Fruit fly (Drosophila melanogaster): ENCODE measurements around the gene CCDC53.

CCDC53 gene

dm6 chr2L:8000578-8001040 lies 40.3 kb upstream of the CCDC53 start:
- TF ChIP-seq GATAd (GFP tag; optimal IDR thresholded peaks at IDR 0.05) (no peak), Vsx2 (GFP tag; optimal IDR thresholded peaks at IDR 0.05; ENCODE audit: partially characterized antibody) (no peak), tai (GFP tag; optimal IDR thresholded peaks at IDR 0.05) (no peak), foxo (GFP tag; optimal IDR thresholded peaks at IDR 0.05) (peak; percentile 39 to 92), rgr (GFP tag; optimal IDR thresholded peaks at IDR 0.05) (peak; percentile 84), br (GFP tag; optimal IDR thresholded peaks at IDR 0.05) (peak; percentile 91), lola (GFP tag; optimal IDR thresholded peaks at IDR 0.05) (no peak), brk (GFP tag; optimal IDR thresholded peaks at IDR 0.05) (no peak), OdsH (GFP tag; optimal IDR thresholded peaks at IDR 0.05) (peak; percentile 81), psq (GFP tag; optimal IDR thresholded peaks at IDR 0.05) (peak; percentile 86), CrebA (GFP tag; optimal IDR thresholded peaks at IDR 0.05; ENCODE audit: borderline replicate concordance) (no peak), N (GFP tag; optimal IDR thresholded peaks at IDR 0.05) (no peak), dsf (GFP tag; optimal IDR thresholded peaks at IDR 0.05; ENCODE audit: borderline replicate concordance) (no peak), dl (GFP tag; optimal IDR thresholded peaks at IDR 0.05; ENCODE audit: insufficient read depth in 1 of 2, partially characterized antibody in 2 of 2) (no peak), Hr78 (GFP tag; optimal IDR thresholded peaks at IDR 0.05) (no peak), Abd-B (GFP tag; optimal IDR thresholded peaks at IDR 0.05) (no peak), dmrt93B (GFP tag; optimal IDR thresholded peaks at IDR 0.05) (peak; percentile 88), Myc (optimal IDR thresholded peaks at IDR 0.05) (peak; percentile 37), fru (GFP tag; optimal IDR thresholded peaks at IDR 0.05) (peak; percentile 96), pan (optimal IDR thresholded peaks at IDR 0.05) (no peak), sv (GFP tag; optimal IDR thresholded peaks at IDR 0.05) (peak; percentile 23), Rel (GFP tag; optimal IDR thresholded peaks at IDR 0.05) (peak; percentile 55), Rel (tag; optimal IDR thresholded peaks at IDR 0.05) (peak; percentile 24), Dfd (GFP tag; optimal IDR thresholded peaks at IDR 0.05) (no peak), Hr83 (GFP tag; optimal IDR thresholded peaks at IDR 0.05; ENCODE audit: poor library complexity, severe bottlenecking) (no peak), CG9705 (GFP tag; optimal IDR thresholded peaks at IDR 0.05) (peak; percentile 4), woc (GFP tag; optimal IDR thresholded peaks at IDR 0.05) (peak; percentile 89), HLH106 (tag; optimal IDR thresholded peaks at IDR 0.05) (peak; percentile 87), CG32264 (GFP tag; optimal IDR thresholded peaks at IDR 0.05) (peak; percentile 74), Jra (GFP tag; optimal IDR thresholded peaks at IDR 0.05) (no peak), jim (GFP tag; optimal IDR thresholded peaks at IDR 0.05) (no peak), Dif (GFP tag; optimal IDR thresholded peaks at IDR 0.05; ENCODE audit: partially characterized antibody) (no peak), ey (GFP tag; optimal IDR thresholded peaks at IDR 0.05) (peak; percentile 92), Hnf4 (GFP tag; optimal IDR thresholded peaks at IDR 0.05) (peak; percentile 85), Mio (GFP tag; optimal IDR thresholded peaks at IDR 0.05) (peak; percentile 12), h (GFP tag; optimal IDR thresholded peaks at IDR 0.05) (peak; percentile 91), Sp1 (GFP tag; optimal IDR thresholded peaks at IDR 0.05) (peak; percentile 80), usp (GFP tag; optimal IDR thresholded peaks at IDR 0.05) (no peak), sage (GFP tag; optimal IDR thresholded peaks at IDR 0.05) (peak; percentile 56)

dm6 chr2L:8001694-8002627 lies 38.9 kb upstream of the CCDC53 start:
- TF ChIP-seq Jra (GFP tag; optimal IDR thresholded peaks at IDR 0.05): peak; percentile 21
- no peak for TF ChIP-seq GATAd (GFP tag; optimal IDR thresholded peaks at IDR 0.05)
- TF ChIP-seq dsf (GFP tag; optimal IDR thresholded peaks at IDR 0.05; ENCODE audit: borderline replicate concordance): no peak
- no peak for TF ChIP-seq usp (GFP tag; optimal IDR thresholded peaks at IDR 0.05)
- TF ChIP-seq OdsH (GFP tag; optimal IDR thresholded peaks at IDR 0.05): peak; percentile 69
- TF ChIP-seq Sp1 (GFP tag; optimal IDR thresholded peaks at IDR 0.05): peak; percentile 76
- TF ChIP-seq Rel (GFP tag; optimal IDR thresholded peaks at IDR 0.05): no peak
- peak; percentile 5 for TF ChIP-seq Rel (tag; optimal IDR thresholded peaks at IDR 0.05)
- peak; percentile 65 for TF ChIP-seq psq (GFP tag; optimal IDR thresholded peaks at IDR 0.05)
- TF ChIP-seq N (GFP tag; optimal IDR thresholded peaks at IDR 0.05): no peak
- TF ChIP-seq tai (GFP tag; optimal IDR thresholded peaks at IDR 0.05): no peak
- no peak for TF ChIP-seq CrebA (GFP tag; optimal IDR thresholded peaks at IDR 0.05; ENCODE audit: borderline replicate concordance)
- no peak for TF ChIP-seq lola (GFP tag; optimal IDR thresholded peaks at IDR 0.05)
- no peak for TF ChIP-seq Dfd (GFP tag; optimal IDR thresholded peaks at IDR 0.05)
- peak in 1 of 2 experiments; percentile 80 for TF ChIP-seq foxo (GFP tag; optimal IDR thresholded peaks at IDR 0.05)
- TF ChIP-seq sv (GFP tag; optimal IDR thresholded peaks at IDR 0.05): peak; percentile 89
- TF ChIP-seq dmrt93B (GFP tag; optimal IDR thresholded peaks at IDR 0.05): peak; percentile 57
- peak; percentile 76 for TF ChIP-seq HLH106 (tag; optimal IDR thresholded peaks at IDR 0.05)
- peak; percentile 32 for TF ChIP-seq sage (GFP tag; optimal IDR thresholded peaks at IDR 0.05)
- TF ChIP-seq h (GFP tag; optimal IDR thresholded peaks at IDR 0.05): peak; percentile 82
- no peak for TF ChIP-seq Abd-B (GFP tag; optimal IDR thresholded peaks at IDR 0.05)
- no peak for TF ChIP-seq Vsx2 (GFP tag; optimal IDR thresholded peaks at IDR 0.05; ENCODE audit: partially characterized antibody)
- no peak for TF ChIP-seq dl (GFP tag; optimal IDR thresholded peaks at IDR 0.05; ENCODE audit: insufficient read depth in 1 of 2, partially characterized antibody in 2 of 2)
- TF ChIP-seq jim (GFP tag; optimal IDR thresholded peaks at IDR 0.05): no peak
- peak; percentile 69 for TF ChIP-seq fru (GFP tag; optimal IDR thresholded peaks at IDR 0.05)
- no peak for TF ChIP-seq Mio (GFP tag; optimal IDR thresholded peaks at IDR 0.05)
- peak; percentile 12 for TF ChIP-seq Hnf4 (GFP tag; optimal IDR thresholded peaks at IDR 0.05)
- peak; percentile 76 for TF ChIP-seq ey (GFP tag; optimal IDR thresholded peaks at IDR 0.05)
- no peak for TF ChIP-seq Myc (optimal IDR thresholded peaks at IDR 0.05)
- TF ChIP-seq br (GFP tag; optimal IDR thresholded peaks at IDR 0.05): peak; percentile 82
- peak; percentile 35 for TF ChIP-seq brk (GFP tag; optimal IDR thresholded peaks at IDR 0.05)
- TF ChIP-seq pan (optimal IDR thresholded peaks at IDR 0.05): no peak
- peak; percentile 55 for TF ChIP-seq woc (GFP tag; optimal IDR thresholded peaks at IDR 0.05)
- peak; percentile 33 for TF ChIP-seq CG32264 (GFP tag; optimal IDR thresholded peaks at IDR 0.05)
- TF ChIP-seq CG9705 (GFP tag; optimal IDR thresholded peaks at IDR 0.05): no peak
- no peak for TF ChIP-seq Hr83 (GFP tag; optimal IDR thresholded peaks at IDR 0.05; ENCODE audit: poor library complexity, severe bottlenecking)
- no peak for TF ChIP-seq Hr78 (GFP tag; optimal IDR thresholded peaks at IDR 0.05)
- peak; percentile 62 for TF ChIP-seq rgr (GFP tag; optimal IDR thresholded peaks at IDR 0.05)
- no peak for TF ChIP-seq Dif (GFP tag; optimal IDR thresholded peaks at IDR 0.05; ENCODE audit: partially characterized antibody)
